Worm (Caenorhabditis elegans) whole organism, midembryonic: ENCODE data around the gene clec-127.

ENCODE experiments used
- cog-1 ChIP-seq: sonication (generic microtip); optimal IDR thresholded peaks from 2 replicates; lab custom pipeline; 2016; ENCODE audit warnings: missing genetic modification characterization, missing compliant biosample characterization
- flt-1 ChIP-seq: fragments of 200-800 bp; sonication (Bioruptor generic); IDR thresholded peaks from 2 replicates; pipeline ENCODE4 v1.3.6; 2022; ENCODE audit warnings: missing genetic modification characterization, missing compliant biosample characterization
- ref-1 ChIP-seq: fragments of 200-800 bp; sonication (Bioruptor generic); conservative IDR thresholded peaks from 2 replicates; pipeline ENCODE4 v1.3.6; 2022; ENCODE audit warnings: missing genetic modification reagents, missing genetic modification characterization, missing compliant biosample characterization
- ztf-23 ChIP-seq: fragments of 200-800 bp; sonication (Bioruptor generic); IDR thresholded peaks from 2 replicates; pipeline ENCODE4 v1.3.6; 2022; ENCODE audit warnings: missing genetic modification reagents, missing genetic modification characterization, missing compliant biosample characterization

DNA sequence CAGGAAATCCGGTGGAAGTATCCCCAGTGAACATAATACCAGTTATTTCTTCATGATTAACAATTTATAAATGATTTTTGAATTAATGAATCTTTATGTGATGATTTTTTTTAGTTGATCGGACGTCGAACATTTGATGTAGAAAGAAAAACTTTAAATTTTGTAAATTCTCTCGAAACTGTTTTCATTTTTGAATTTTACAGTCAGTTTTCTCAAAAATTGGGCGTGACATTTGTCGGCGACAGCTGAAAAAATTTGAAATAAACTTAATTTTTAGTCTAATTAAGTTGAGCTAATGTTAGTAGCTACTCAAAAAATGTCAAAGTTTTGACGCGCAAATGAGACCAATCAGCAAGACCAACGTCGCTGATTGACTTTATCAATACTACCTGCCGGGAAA, 14.4 kb upstream of the clec-127 start, which contains the start of gene srh-60:
- TF ChIP-seq ref-1 (GFP tag; lab: Robert Waterston, UW) (no peak), ztf-23 (no peak), cog-1 (tag; lab: Kevin White, UChicago) (no peak), flt-1 (GFP tag; lab: Robert Waterston, UW) (no peak)
